Worm (Caenorhabditis elegans): ENCODE measurements around the gene F26F4.8.

The F26F4.8 gene

DNA sequence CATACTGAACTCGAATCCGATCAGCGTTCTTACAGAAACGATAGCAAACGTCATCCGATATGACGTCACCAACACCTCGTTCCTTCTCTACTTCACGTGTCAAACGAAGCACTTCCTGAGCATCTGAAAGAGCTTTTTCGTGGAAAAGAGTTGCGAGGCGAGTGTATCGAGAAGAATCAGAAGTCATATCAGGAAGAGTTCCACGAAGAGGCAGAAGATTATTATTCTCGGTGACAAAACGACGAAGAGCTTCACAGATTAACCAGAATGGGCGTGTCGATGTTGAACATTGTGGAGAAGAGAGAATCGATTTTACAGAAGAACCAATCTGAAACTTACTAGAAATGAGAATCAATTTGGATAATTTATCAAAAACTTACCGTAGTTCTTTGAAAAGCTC lies 13.6 kb upstream of the F26F4.8 start:
- TF ChIP-seq tbx-37 (GFP tag; conservative IDR thresholded peaks at IDR 0.05) (no peak), pes-1 (GFP tag; IDR thresholded peaks at IDR 0.05) (no peak), ceh-36 (tag; optimal IDR thresholded peaks at IDR 0.05) (no peak), hmg-4 (GFP tag; optimal IDR thresholded peaks at IDR 0.05) (no peak), tra-4 (tag; optimal IDR thresholded peaks at IDR 0.05) (no peak), scrt-1 (GFP tag; IDR thresholded peaks at IDR 0.05) (no peak), ets-7 (tag; optimal IDR thresholded peaks at IDR 0.05) (no peak), ama-1 (optimal IDR thresholded peaks at IDR 0.05) (no peak), hmbx-1 (tag; optimal IDR thresholded peaks at IDR 0.05) (no peak), aly-1 (tag; optimal IDR thresholded peaks at IDR 0.05) (no peak), B0310.2 (tag; optimal IDR thresholded peaks at IDR 0.05) (no peak), tbx-11 (GFP tag; IDR thresholded peaks at IDR 0.05) (no peak)

DNA sequence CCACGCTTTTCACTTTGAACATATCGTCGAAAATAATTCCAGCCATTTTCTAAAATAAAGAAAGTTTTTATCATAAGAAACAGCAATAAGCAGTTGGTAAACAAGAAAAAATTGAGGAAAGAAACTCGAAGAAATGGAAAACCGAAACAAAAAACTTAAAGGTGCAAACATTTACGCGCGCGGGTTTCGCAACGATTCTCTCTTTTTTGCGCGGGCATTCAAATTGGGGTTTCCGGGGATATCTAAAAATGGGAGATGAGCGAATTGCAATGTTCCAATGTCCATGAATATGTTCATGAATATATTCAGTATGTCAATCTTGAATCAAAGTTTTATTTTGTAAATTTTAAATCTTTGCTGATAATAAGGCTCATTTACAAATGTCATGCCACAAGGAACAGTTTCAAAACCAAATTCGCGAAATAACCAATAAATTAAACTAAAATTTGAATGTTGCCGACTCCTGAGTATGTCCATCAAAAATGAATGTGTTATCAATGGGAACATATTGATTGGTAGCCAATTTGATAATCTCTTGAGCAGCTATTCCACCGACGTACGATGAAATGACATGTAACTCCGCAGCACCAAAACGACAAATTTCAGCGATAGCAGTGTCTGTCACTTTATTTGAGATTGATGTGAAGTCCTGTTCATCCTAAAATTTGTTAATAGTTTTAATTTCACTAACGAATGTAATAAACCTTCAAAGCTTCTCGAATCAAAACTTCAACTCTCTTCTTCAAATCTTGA lies 12.9 kb upstream of the F26F4.8 start, which contains the start of gene rpb-8:
Gene rpb-8, minus strand, starts transcription at position 49 of the 753 bp plus-strand sequence.
- no peak for TF ChIP-seq sea-1 (GFP tag; conservative IDR thresholded peaks at IDR 0.05)
- no peak for TF ChIP-seq tra-4 (tag; optimal IDR thresholded peaks at IDR 0.05)
- no peak for TF ChIP-seq B0310.2 (tag; optimal IDR thresholded peaks at IDR 0.05)
- no peak for TF ChIP-seq ets-7 (tag; optimal IDR thresholded peaks at IDR 0.05)
- no peak for TF ChIP-seq hmg-4 (GFP tag; optimal IDR thresholded peaks at IDR 0.05)
- no peak for TF ChIP-seq tbx-37 (GFP tag; conservative IDR thresholded peaks at IDR 0.05)
- TF ChIP-seq hmbx-1 (tag; optimal IDR thresholded peaks at IDR 0.05): no peak
- TF ChIP-seq F13C5.2 (tag; optimal IDR thresholded peaks at IDR 0.05): no peak

DNA sequence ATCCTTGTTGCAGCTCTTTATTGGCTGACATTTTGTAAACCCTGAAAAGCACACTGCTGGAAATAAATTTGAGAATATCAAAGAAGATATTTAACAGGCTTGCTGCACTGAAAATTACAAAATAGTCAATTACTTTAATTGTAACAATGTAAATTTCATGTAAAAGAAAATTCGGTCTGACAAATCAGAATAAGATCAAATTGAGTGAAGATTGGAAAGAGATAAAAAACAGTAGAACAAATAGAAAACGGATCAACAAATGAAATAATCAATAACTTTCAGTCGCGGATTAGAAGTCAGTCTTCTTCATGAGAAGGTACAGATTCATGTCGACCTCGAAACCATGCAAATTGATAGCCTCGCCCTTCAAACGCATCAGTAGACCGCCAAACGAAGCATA lies 11.8 kb upstream of the F26F4.8 start, which contains the start of gene rars-1:
Gene rars-1, minus strand, starts transcription at position 101 of the 400 bp plus-strand sequence.
- TF ChIP-seq tbx-37 (GFP tag; conservative IDR thresholded peaks at IDR 0.05) (no peak), hmg-4 (GFP tag; optimal IDR thresholded peaks at IDR 0.05) (no peak), pes-1 (GFP tag; IDR thresholded peaks at IDR 0.05) (no peak), ets-7 (tag; optimal IDR thresholded peaks at IDR 0.05) (no peak), scrt-1 (GFP tag; IDR thresholded peaks at IDR 0.05) (no peak), ama-1 (optimal IDR thresholded peaks at IDR 0.05) (no peak), B0310.2 (tag; optimal IDR thresholded peaks at IDR 0.05) (no peak), aly-1 (tag; optimal IDR thresholded peaks at IDR 0.05) (no peak), hnd-1 (tag; optimal IDR thresholded peaks at IDR 0.05) (no peak), ceh-36 (tag; optimal IDR thresholded peaks at IDR 0.05) (no peak), tbx-11 (GFP tag; IDR thresholded peaks at IDR 0.05) (no peak), flt-1 (GFP tag; IDR thresholded peaks at IDR 0.05) (no peak), hmbx-1 (tag; optimal IDR thresholded peaks at IDR 0.05) (no peak), ceh-13 (GFP tag; optimal IDR thresholded peaks at IDR 0.05) (no peak), sea-1 (GFP tag; conservative IDR thresholded peaks at IDR 0.05) (no peak), F13C5.2 (tag; optimal IDR thresholded peaks at IDR 0.05) (no peak)

DNA sequence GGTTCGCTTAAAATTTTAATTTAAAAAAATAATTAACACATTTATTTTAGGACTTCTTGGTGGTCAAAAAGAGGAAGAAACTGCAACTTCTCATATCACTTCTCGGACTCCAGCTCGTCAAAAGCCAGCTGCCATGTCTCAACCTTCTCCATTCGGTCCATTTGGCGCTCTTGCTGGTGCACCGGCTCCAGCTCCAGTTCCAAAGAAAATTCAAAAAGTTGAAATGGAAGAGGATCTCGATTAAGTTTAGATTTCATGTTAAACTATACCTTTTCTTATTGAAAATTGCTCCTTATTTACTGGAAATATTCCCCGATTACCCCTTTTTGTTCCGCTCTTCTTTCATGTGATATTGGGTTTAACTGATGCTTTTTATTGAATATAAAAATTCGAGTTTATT lies 8.5 kb upstream of the F26F4.8 start:
- TF ChIP-seq scrt-1 (GFP tag; IDR thresholded peaks at IDR 0.05): no peak
- no peak for TF ChIP-seq ceh-13 (GFP tag; optimal IDR thresholded peaks at IDR 0.05)
- no peak for TF ChIP-seq tra-4 (tag; optimal IDR thresholded peaks at IDR 0.05)
- TF ChIP-seq hmg-4 (GFP tag; optimal IDR thresholded peaks at IDR 0.05): no peak
- TF ChIP-seq ets-7 (tag; optimal IDR thresholded peaks at IDR 0.05): no peak
- TF ChIP-seq sea-1 (GFP tag; conservative IDR thresholded peaks at IDR 0.05): no peak
- TF ChIP-seq ceh-36 (tag; optimal IDR thresholded peaks at IDR 0.05): no peak
- TF ChIP-seq tbx-11 (GFP tag; IDR thresholded peaks at IDR 0.05): no peak
- TF ChIP-seq F13C5.2 (tag; optimal IDR thresholded peaks at IDR 0.05): no peak
- TF ChIP-seq flt-1 (GFP tag; IDR thresholded peaks at IDR 0.05): no peak

DNA sequence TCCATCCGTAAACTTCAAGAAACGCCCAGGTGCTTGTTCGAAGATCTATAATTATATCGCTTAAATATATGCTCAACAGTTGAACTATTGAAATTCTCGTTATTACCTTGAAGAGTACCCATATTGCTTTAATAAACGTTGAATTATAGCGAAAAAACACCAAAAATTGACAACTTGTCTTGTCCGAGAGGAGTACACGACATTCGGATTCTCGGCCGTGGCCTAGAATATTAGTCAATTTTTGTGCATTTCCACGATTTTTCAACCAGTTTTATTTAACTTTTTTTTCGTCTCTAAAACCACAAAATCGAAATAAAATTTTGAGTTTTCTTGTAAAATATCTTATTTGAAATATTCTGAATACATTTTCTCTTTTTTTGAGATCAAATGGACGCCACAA lies 7.0 kb upstream of the F26F4.8 start, which contains the start of the genes F26F4.9 and cee-1:
Gene F26F4.9, minus strand, starts transcription at position 205 of the 400 bp plus-strand sequence.
Gene cee-1, plus strand, starts transcription at position 383 of the 400 bp plus-strand sequence.
- TF ChIP-seq tbx-37 (GFP tag; conservative IDR thresholded peaks at IDR 0.05) (0 out of 2 replicates have a peak, but pooled peaks have one; percentile 25), hnd-1 (tag; optimal IDR thresholded peaks at IDR 0.05) (no peak)

DNA sequence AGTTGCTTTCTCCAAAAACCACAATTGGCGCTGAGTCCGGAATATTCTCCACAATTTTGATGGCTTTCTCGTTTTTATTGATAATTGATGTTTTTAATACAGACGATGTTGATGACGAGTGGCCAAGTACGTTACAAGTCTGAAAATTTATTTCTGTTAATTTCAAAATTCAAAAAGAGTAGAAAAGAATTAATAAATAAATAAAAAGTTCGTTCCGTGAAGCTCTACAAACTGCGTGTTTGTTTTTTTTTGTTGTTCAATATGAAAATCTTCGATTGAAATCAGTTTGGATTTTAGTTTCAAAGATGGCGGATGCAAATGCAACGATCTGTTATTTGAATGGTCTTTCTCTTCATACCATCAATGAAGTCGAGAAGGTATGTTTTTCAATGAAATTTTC lies 5.7 kb upstream of the F26F4.8 start, which contains the start of gene F26F4.2:
Gene F26F4.2, plus strand, starts transcription at position 301 of the 400 bp plus-strand sequence.
- no peak for TF ChIP-seq ets-7 (tag; optimal IDR thresholded peaks at IDR 0.05)
- no peak for TF ChIP-seq hnd-1 (tag; optimal IDR thresholded peaks at IDR 0.05)
- TF ChIP-seq hmbx-1 (tag; optimal IDR thresholded peaks at IDR 0.05): no peak
- no peak for TF ChIP-seq B0310.2 (tag; optimal IDR thresholded peaks at IDR 0.05)
- no peak for TF ChIP-seq aly-1 (tag; optimal IDR thresholded peaks at IDR 0.05)
- no peak for TF ChIP-seq ceh-13 (GFP tag; optimal IDR thresholded peaks at IDR 0.05)
- TF ChIP-seq tra-4 (tag; optimal IDR thresholded peaks at IDR 0.05): no peak
- no peak for TF ChIP-seq tbx-37 (GFP tag; conservative IDR thresholded peaks at IDR 0.05)
- TF ChIP-seq ama-1 (optimal IDR thresholded peaks at IDR 0.05): no peak
- TF ChIP-seq F13C5.2 (tag; optimal IDR thresholded peaks at IDR 0.05): no peak
- no peak for TF ChIP-seq flt-1 (GFP tag; IDR thresholded peaks at IDR 0.05)
- no peak for TF ChIP-seq hmg-4 (GFP tag; optimal IDR thresholded peaks at IDR 0.05)

DNA sequence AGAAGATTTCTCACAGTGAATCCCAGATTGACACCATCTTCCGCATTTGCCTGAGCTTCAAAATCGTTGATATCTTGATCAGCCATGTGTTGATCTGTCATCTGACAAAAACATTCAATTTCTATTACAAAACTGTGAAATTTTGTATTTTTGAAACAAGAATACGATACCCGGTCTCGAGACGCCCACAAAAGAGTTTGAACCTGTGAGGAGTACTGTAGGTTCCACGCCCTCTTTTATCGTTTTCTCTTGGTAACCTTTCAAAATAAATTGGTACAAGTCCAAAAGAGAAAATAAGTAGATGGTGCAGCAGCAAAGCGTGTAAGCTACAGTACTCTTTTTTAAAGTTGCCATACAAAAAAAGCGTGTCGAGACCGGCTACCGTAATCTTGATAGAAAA lies 4.7 kb upstream of the F26F4.8 start, which contains the start of gene F26F4.12:
Gene F26F4.12, minus strand, starts transcription at position 101 of the 400 bp plus-strand sequence.
- no peak for TF ChIP-seq scrt-1 (GFP tag; IDR thresholded peaks at IDR 0.05)
- no peak for TF ChIP-seq pes-1 (GFP tag; IDR thresholded peaks at IDR 0.05)
- no peak for TF ChIP-seq ets-7 (tag; optimal IDR thresholded peaks at IDR 0.05)
- no peak for TF ChIP-seq tbx-37 (GFP tag; conservative IDR thresholded peaks at IDR 0.05)
- no peak for TF ChIP-seq flt-1 (GFP tag; IDR thresholded peaks at IDR 0.05)
- no peak for TF ChIP-seq B0310.2 (tag; optimal IDR thresholded peaks at IDR 0.05)
- no peak for TF ChIP-seq F13C5.2 (tag; optimal IDR thresholded peaks at IDR 0.05)
- TF ChIP-seq ama-1 (optimal IDR thresholded peaks at IDR 0.05): no peak
- TF ChIP-seq hnd-1 (tag; optimal IDR thresholded peaks at IDR 0.05): no peak
- TF ChIP-seq tbx-11 (GFP tag; IDR thresholded peaks at IDR 0.05): no peak
- TF ChIP-seq hmbx-1 (tag; optimal IDR thresholded peaks at IDR 0.05): no peak
- no peak for TF ChIP-seq hmg-4 (GFP tag; optimal IDR thresholded peaks at IDR 0.05)
- TF ChIP-seq sea-1 (GFP tag; conservative IDR thresholded peaks at IDR 0.05): no peak
